Fruit fly (Drosophila melanogaster) whole organism, embryonic: Measurements from ENCODE around the gene drn.

Source experiments
- ATbp ChIP-seq: fragments of 200-800 bp; sonication (Bioruptor generic); optimal IDR thresholded peaks from 2 replicates; lab custom pipeline; 2017; ENCODE audit warnings: missing biosample characterization, mild to moderate bottlenecking, missing genetic modification characterization, missing genetic modification reagents
- Asciz ChIP-seq: fragments of 200-800 bp; sonication (Bioruptor generic); optimal IDR thresholded peaks from 2 replicates; lab custom pipeline; 2017; ENCODE audit warnings: missing biosample characterization, mild to moderate bottlenecking, missing genetic modification characterization, missing genetic modification reagents
- B-H1 ChIP-seq: fragments of 200-800 bp; sonication (Bioruptor generic); IDR thresholded peaks from 3 replicates; pipeline ENCODE4 v1.3.6; 2022; ENCODE audit warnings: missing biosample characterization, missing genetic modification characterization
- CG10979 ChIP-seq: fragments of 200-800 bp; sonication (Bioruptor generic); optimal IDR thresholded peaks from 2 replicates; lab custom pipeline; 2018; ENCODE audit warnings: missing biosample characterization, mild to moderate bottlenecking, missing genetic modification characterization, moderate library complexity
- CG13894 ChIP-seq: fragments of 200-800 bp; sonication (Bioruptor generic); optimal IDR thresholded peaks from 3 replicates; lab custom pipeline; 2018; ENCODE audit warnings: missing biosample characterization, mild to moderate bottlenecking, missing genetic modification characterization, moderate library complexity
- CG14667 ChIP-seq: fragments of 200-800 bp; sonication (Bioruptor generic); IDR thresholded peaks from 2 replicates; pipeline ENCODE4 v1.3.6; 2022; ENCODE audit warnings: missing biosample characterization, missing genetic modification characterization
- CG17385 ChIP-seq: fragments of 200-800 bp; sonication (Bioruptor generic); optimal IDR thresholded peaks from 3 replicates; lab custom pipeline; 2018; ENCODE audit warnings: missing biosample characterization, mild to moderate bottlenecking, missing genetic modification characterization
- CG17612 ChIP-seq: fragments of 200-800 bp; sonication (Bioruptor generic); IDR thresholded peaks from 2 replicates; pipeline ENCODE4 v1.3.6; 2022; ENCODE audit warnings: missing biosample characterization, missing genetic modification characterization
- CG17912 ChIP-seq: fragments of 200-800 bp; sonication (Bioruptor generic); optimal IDR thresholded peaks from 2 replicates; lab custom pipeline; 2018; ENCODE audit warnings: missing biosample characterization, mild to moderate bottlenecking, missing genetic modification characterization
- CG2712 ChIP-seq: fragments of 200-800 bp; optimal IDR thresholded peaks from 3 replicates; lab custom pipeline; 2019; ENCODE audit warnings: missing biosample characterization, mild to moderate bottlenecking, missing genetic modification characterization, moderate library complexity
- CG30431 ChIP-seq: fragments of 200-800 bp; sonication (Bioruptor generic); optimal IDR thresholded peaks from 2 replicates; lab custom pipeline; 2017; ENCODE audit warnings: missing biosample characterization, missing genetic modification characterization
- CG32767 ChIP-seq: fragments of 200-800 bp; sonication (Bioruptor generic); IDR thresholded peaks from 2 replicates; pipeline ENCODE4 v1.3.6; 2022; ENCODE audit warnings: missing biosample characterization, missing genetic modification characterization
- CG33213 ChIP-seq: fragments of 200-800 bp; sonication (Bioruptor generic); optimal IDR thresholded peaks from 3 replicates; lab custom pipeline; 2016; ENCODE audit warnings: missing biosample characterization, missing genetic modification characterization
- CG3847 ChIP-seq: fragments of 200-800 bp; sonication (Bioruptor generic); IDR thresholded peaks from 2 replicates; pipeline ENCODE4 v1.3.6; 2022; ENCODE audit warnings: missing biosample characterization, missing genetic modification characterization
- CG6813 ChIP-seq: fragments of 200-800 bp; sonication (Bioruptor generic); optimal IDR thresholded peaks from 2 replicates; lab custom pipeline; 2017; ENCODE audit warnings: missing biosample characterization, missing genetic modification characterization, mild to moderate bottlenecking, moderate library complexity, missing genetic modification reagents
- CG7372 ChIP-seq: fragments of 200-800 bp; sonication (Bioruptor generic); IDR thresholded peaks from 2 replicates; pipeline ENCODE4 v1.3.6; 2022; ENCODE audit warnings: missing biosample characterization, missing genetic modification characterization
- CG7556 ChIP-seq: fragments of 200-800 bp; sonication (Bioruptor generic); optimal IDR thresholded peaks from 2 replicates; lab custom pipeline; 2017; ENCODE audit warnings: missing biosample characterization, mild to moderate bottlenecking, missing genetic modification characterization
- CG9215 ChIP-seq: fragments of 200-800 bp; sonication (Bioruptor generic); IDR thresholded peaks from 2 replicates; pipeline ENCODE4 v1.3.6; 2022; ENCODE audit warnings: missing biosample characterization, missing genetic modification characterization
- CG9609 ChIP-seq: fragments of 200-800 bp; sonication (Bioruptor generic); optimal IDR thresholded peaks from 3 replicates; lab custom pipeline; 2016; ENCODE audit warnings: missing biosample characterization, missing genetic modification characterization
- CG9876 ChIP-seq: fragments of 200-800 bp; sonication (Bioruptor generic); optimal IDR thresholded peaks from 2 replicates; lab custom pipeline; 2016; ENCODE audit warnings: missing biosample characterization, missing genetic modification characterization
- D19A ChIP-seq: fragments of 200-800 bp; optimal IDR thresholded peaks from 3 replicates; lab custom pipeline; 2019; ENCODE audit warnings: missing biosample characterization, mild to moderate bottlenecking, missing genetic modification characterization, moderate library complexity
- Dbx ChIP-seq: fragments of 200-800 bp; sonication (Bioruptor generic); IDR thresholded peaks from 3 replicates; pipeline ENCODE4 v1.3.6; 2022; ENCODE audit warnings: missing biosample characterization, missing genetic modification characterization
- Dll ChIP-seq: fragments of 200-800 bp; sonication (Bioruptor generic); IDR thresholded peaks from 4 replicates; pipeline ENCODE4 v1.3.6; 2022; ENCODE audit warnings: missing biosample characterization, missing genetic modification characterization; ENCODE audit not compliant: partially characterized antibody
- H15 ChIP-seq: fragments of 200-800 bp; sonication (Bioruptor generic); IDR thresholded peaks from 3 replicates; pipeline ENCODE4 v1.3.6; 2022; ENCODE audit warnings: missing biosample characterization, missing genetic modification characterization
- HLH3B ChIP-seq: fragments of 200-800 bp; sonication (Bioruptor generic); IDR thresholded peaks from 2 replicates; pipeline ENCODE4 v1.3.6; 2022; ENCODE audit warnings: missing biosample characterization, missing genetic modification characterization
- Lim3 ChIP-seq: fragments of 200-800 bp; sonication (Bioruptor generic); IDR thresholded peaks from 2 replicates; pipeline ENCODE4 v1.3.6; 2022; ENCODE audit warnings: missing biosample characterization, missing genetic modification characterization
- MBD-R2 ChIP-seq: fragments of 200-800 bp; sonication (Bioruptor generic); IDR thresholded peaks from 2 replicates; pipeline ENCODE4 v1.3.6; 2022; ENCODE audit warnings: missing biosample characterization, missing genetic modification characterization
- NC2α ChIP-seq: fragments of 200-800 bp; sonication (Bioruptor generic); optimal IDR thresholded peaks from 2 replicates; lab custom pipeline; 2016; ENCODE audit warnings: missing biosample characterization, missing genetic modification characterization
- NK7.1 ChIP-seq: fragments of 200-800 bp; sonication (Bioruptor generic); optimal IDR thresholded peaks from 3 replicates; lab custom pipeline; 2016; ENCODE audit warnings: missing biosample characterization, missing genetic modification characterization
- Oaz ChIP-seq: fragments of 200-800 bp; sonication (Bioruptor generic); IDR thresholded peaks from 2 replicates; pipeline ENCODE4 v1.3.6; 2022; ENCODE audit warnings: missing biosample characterization, missing genetic modification characterization
- abd-A ChIP-seq: fragments of 200-800 bp; sonication (Bioruptor generic); optimal IDR thresholded peaks from 3 replicates; lab custom pipeline; 2019; ENCODE audit warnings: missing biosample characterization, mild to moderate bottlenecking, missing genetic modification characterization, moderate library complexity
- ap ChIP-seq: fragments of 200-800 bp; sonication (Bioruptor generic); IDR thresholded peaks from 2 replicates; pipeline ENCODE4 v1.3.6; 2022; ENCODE audit warnings: missing biosample characterization, missing genetic modification characterization
- chn ChIP-seq: fragments of 200-800 bp; sonication (Bioruptor generic); optimal IDR thresholded peaks from 2 replicates; lab custom pipeline; 2016; ENCODE audit warnings: missing biosample characterization, missing genetic modification characterization
- crol ChIP-seq: fragments of 200-800 bp; sonication (Bioruptor generic); IDR thresholded peaks from 2 replicates; pipeline ENCODE4 v1.3.6; 2022; ENCODE audit warnings: missing biosample characterization, missing genetic modification characterization
- en ChIP-seq: fragments of 200-800 bp; sonication (Bioruptor generic); optimal IDR thresholded peaks from 2 replicates; lab custom pipeline; 2016; ENCODE audit warnings: missing biosample characterization, missing genetic modification characterization
- ftz-f1 ChIP-seq: fragments of 200-800 bp; sonication (Bioruptor generic); optimal IDR thresholded peaks from 2 replicates; lab custom pipeline; 2016; ENCODE audit warnings: missing biosample characterization, missing genetic modification characterization
- gcm ChIP-seq: fragments of 200-800 bp; sonication (Bioruptor generic); optimal IDR thresholded peaks from 2 replicates; lab custom pipeline; 2019; ENCODE audit warnings: missing biosample characterization, mild to moderate bottlenecking, missing genetic modification characterization, moderate library complexity
- h ChIP-seq: fragments of >200 bp; optimal IDR thresholded peaks from 2 replicates; lab custom pipeline; 2017
- her ChIP-seq: fragments of 200-800 bp; sonication (Bioruptor generic); optimal IDR thresholded peaks from 2 replicates; lab custom pipeline; 2016; ENCODE audit warnings: missing biosample characterization, missing genetic modification characterization
- jigr1 ChIP-seq: fragments of 200-800 bp; sonication (Bioruptor generic); IDR thresholded peaks from 3 replicates; pipeline ENCODE4 v1.3.6; 2022; ENCODE audit warnings: missing biosample characterization, missing genetic modification characterization
- lilli ChIP-seq: fragments of 200-800 bp; sonication (Bioruptor generic); optimal IDR thresholded peaks from 3 replicates; lab custom pipeline; 2016; ENCODE audit warnings: missing biosample characterization, missing genetic modification characterization
- nau ChIP-seq: fragments of 200-800 bp; sonication (Bioruptor generic); optimal IDR thresholded peaks from 3 replicates; lab custom pipeline; 2017; ENCODE audit warnings: missing biosample characterization, mild to moderate bottlenecking, missing genetic modification characterization, missing genetic modification reagents
- nom ChIP-seq: fragments of 200-800 bp; sonication (Bioruptor generic); optimal IDR thresholded peaks from 2 replicates; lab custom pipeline; 2017; ENCODE audit warnings: missing biosample characterization, missing genetic modification characterization, mild to moderate bottlenecking, moderate library complexity, missing genetic modification reagents
- odd ChIP-seq: fragments of 200-800 bp; sonication (Bioruptor generic); optimal IDR thresholded peaks from 2 replicates; lab custom pipeline; 2017; ENCODE audit warnings: missing biosample characterization, mild to moderate bottlenecking, missing genetic modification characterization
- pho ChIP-seq: fragments of 200-800 bp; sonication (Bioruptor generic); optimal IDR thresholded peaks from 2 replicates; lab custom pipeline; 2016; ENCODE audit warnings: missing biosample characterization, missing genetic modification characterization
- row ChIP-seq: fragments of 200-800 bp; sonication (Bioruptor generic); IDR thresholded peaks from 3 replicates; pipeline ENCODE4 v1.3.6; 2022; ENCODE audit warnings: missing biosample characterization, missing genetic modification characterization
- sc ChIP-seq, 3 experiments: fragments of >200 bp in 2 of 3; fragments of 200-800 bp in 1 of 3; sonication (Bioruptor generic) in 1 of 3; optimal IDR thresholded peaks; 2 replicates in 2 of 3; 3 replicates in 1 of 3; lab custom pipeline; 2017; ENCODE audit warnings: mild to moderate bottlenecking in 1 of 3, missing biosample characterization in 1 of 3, missing genetic modification characterization in 1 of 3, missing genetic modification reagents in 1 of 3
- seq ChIP-seq: fragments of 200-800 bp; sonication (Bioruptor generic); IDR thresholded peaks from 2 replicates; pipeline ENCODE4 v1.3.6; 2022; ENCODE audit warnings: missing biosample characterization, missing genetic modification characterization
- shn ChIP-seq: fragments of 200-800 bp; sonication (Bioruptor generic); optimal IDR thresholded peaks from 3 replicates; lab custom pipeline; 2016; ENCODE audit warnings: missing biosample characterization, missing genetic modification characterization
- sim ChIP-seq: fragments of 200-800 bp; sonication (Bioruptor generic); IDR thresholded peaks from 2 replicates; pipeline ENCODE4 v1.3.6; 2022; ENCODE audit warnings: missing biosample characterization, missing genetic modification characterization
- zen2 ChIP-seq: fragments of 200-800 bp; sonication (Bioruptor generic); IDR thresholded peaks from 3 replicates; pipeline ENCODE4 v1.3.6; 2022; ENCODE audit warnings: missing biosample characterization, missing genetic modification characterization; ENCODE audit not compliant: partially characterized antibody

drn gene

dm6 chr3R:9399951-9400392 is 60.0 kb downstream of the drn start, which contains the start of gene CG34117 (continued):
- TF ChIP-seq shn (peak; percentile 0), Lim3 (no peak), sim (GFP tag; lab: Robert Waterston, UW) (no peak), Oaz (GFP tag; lab: Robert Waterston, UW) (0 out of 2 replicates have a peak, but pooled peaks have one; percentile 35), Dbx (GFP tag; lab: Robert Waterston, UW) (peak; percentile 81), crol (no peak), Dll (no peak), nau (GFP tag; lab: Kevin White, UChicago) (peak; percentile 54), CG17912 (GFP tag; lab: Kevin White, UChicago) (peak; percentile 24), lilli (GFP tag; lab: Kevin White, UChicago) (peak; percentile 85), chn (peak; percentile 38), NK7.1 (GFP tag; lab: Kevin White, UChicago) (no peak), CG9215 (GFP tag; lab: Robert Waterston, UW) (peak; percentile 61), CG7556 (GFP tag; lab: Kevin White, UChicago) (peak; percentile 75), MBD-R2 (GFP tag; lab: Robert Waterston, UW) (peak; percentile 94), jigr1 (GFP tag; lab: Robert Waterston, UW) (no peak), ftz-f1 (no peak), NC2α (GFP tag; lab: Kevin White, UChicago) (no peak), h (lab: Kevin White, UChicago) (no peak), HLH3B (GFP tag; lab: Robert Waterston, UW) (peak; percentile 81), en (GFP tag; lab: Kevin White, UChicago) (no peak), abd-A (tag; lab: Kevin White, UChicago) (peak; percentile 24), CG9876 (GFP tag; lab: Kevin White, UChicago) (no peak), CG3847 (GFP tag; lab: Robert Waterston, UW) (peak; percentile 81), D19A (tag; lab: Kevin White, UChicago) (peak; percentile 78), nom (peak; percentile 39), CG13894 (tag; lab: Kevin White, UChicago) (peak; percentile 85), ATbp (GFP tag; lab: Kevin White, UChicago) (peak; percentile 56), pho (GFP tag; lab: Kevin White, UChicago) (peak; percentile 47), CG2712 (peak; percentile 88), CG7372 (GFP tag; lab: Robert Waterston, UW) (peak; percentile 44; the same call in 1 of the 2 replicates), CG17385 (GFP tag; lab: Kevin White, UChicago) (peak; percentile 80), CG33213 (GFP tag; lab: Kevin White, UChicago) (peak; percentile 24), gcm (peak; percentile 80), CG10979 (tag; lab: Kevin White, UChicago) (peak; percentile 75), seq (GFP tag; lab: Robert Waterston, UW) (peak; percentile 68), Asciz (GFP tag; lab: Kevin White, UChicago) (peak; percentile 39), CG6813 (peak; percentile 68), CG32767 (peak; percentile 67; the same call in 1 of the 2 replicates), CG30431 (GFP tag; lab: Kevin White, UChicago) (peak; percentile 27), CG9609 (GFP tag; lab: Kevin White, UChicago) (no peak), odd (GFP tag; lab: Kevin White, UChicago) (peak; percentile 65), zen2 (GFP tag; lab: Robert Waterston, UW) (no peak), B-H1 (GFP tag; lab: Robert Waterston, UW) (peak; percentile 79; the same call in 2 of the 3 replicates), CG14667 (GFP tag; lab: Robert Waterston, UW) (peak; percentile 78), row (GFP tag; lab: Robert Waterston, UW) (peak; percentile 95), CG17612 (peak; percentile 5; the same call in 1 of the 2 replicates), her (GFP tag; lab: Kevin White, UChicago) (peak; percentile 17), ap (GFP tag; lab: Robert Waterston, UW) (peak; percentile 42; the same call in 1 of the 2 replicates), sc (optimal IDR thresholded peaks at IDR 0.05; lab: Kevin White, UChicago) (no peak), sc (GFP tag; optimal IDR thresholded peaks at IDR 0.05; lab: Kevin White, UChicago) (peak; percentile 58), H15 (GFP tag; lab: Robert Waterston, UW) (peak; percentile 56; the same call in 2 of the 3 replicates)
